Worm (Caenorhabditis elegans): Measurements from ENCODE around the gene F47G3.3.

DNA sequence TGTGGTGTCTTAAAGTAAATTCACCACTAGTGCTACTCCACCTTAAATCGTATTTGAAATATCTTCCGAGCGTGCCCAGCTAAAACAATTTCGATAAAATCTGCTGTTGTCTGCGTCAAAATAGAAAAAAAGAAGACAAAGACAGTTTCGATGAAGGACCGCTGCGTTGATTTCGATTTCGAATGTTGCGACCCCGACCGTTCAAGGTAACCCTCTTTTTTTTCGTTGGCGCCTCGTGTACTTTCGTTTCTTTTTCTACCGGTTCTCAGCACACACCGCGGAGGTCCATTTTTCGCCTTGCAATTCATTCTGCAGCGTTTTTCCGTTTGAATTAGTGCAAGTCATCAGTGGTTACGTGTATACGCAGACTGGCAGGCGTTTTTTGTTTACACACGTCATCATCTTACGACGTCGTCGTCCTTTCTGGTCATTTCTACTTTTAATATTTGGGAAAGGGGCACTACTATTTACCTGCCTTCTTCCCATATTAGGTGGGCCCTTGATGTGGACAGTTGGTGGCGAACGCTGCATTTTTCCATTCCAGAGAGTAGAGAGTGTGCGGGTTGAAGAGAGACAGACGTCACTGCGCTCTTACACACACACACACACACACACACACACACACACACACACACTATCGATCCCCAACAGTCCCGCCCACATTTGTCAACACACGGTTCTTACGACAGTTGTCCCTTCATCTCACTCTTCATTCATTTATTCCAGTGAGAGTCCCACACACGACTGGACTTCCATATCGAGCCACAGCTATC is 7.6 kb upstream of the F47G3.3 start:
- TF ChIP-seq madf-9 (GFP tag; conservative IDR thresholded peaks at IDR 0.05) (no peak), nhr-11 (tag; optimal IDR thresholded peaks at IDR 0.05) (no peak)
